Worm (Caenorhabditis elegans) whole organism, L1 larva: ENCODE measurements around the gene fat-7.

Experiments
- C04F5.9 ChIP-seq: sonication (generic microtip); optimal IDR thresholded peaks from 2 replicates; lab custom pipeline; 2016; ENCODE audit warnings: missing genetic modification characterization, missing compliant biosample characterization
- C34B4.2 ChIP-seq: sonication (generic microtip); optimal IDR thresholded peaks from 2 replicates; lab custom pipeline; 2017; ENCODE audit warnings: mild to moderate bottlenecking, missing genetic modification characterization, missing compliant biosample characterization
- F16B12.6 ChIP-seq: fragments of 150-350 bp; optimal IDR thresholded peaks from 2 replicates; lab custom pipeline; 2014; ENCODE audit warnings: missing biosample characterization, missing genetic modification characterization
- Y116A8C.19 ChIP-seq: sonication (generic microtip); optimal IDR thresholded peaks from 2 replicates; lab custom pipeline; 2016; ENCODE audit warnings: missing compliant biosample characterization, missing genetic modification characterization, borderline replicate concordance
- aha-1 ChIP-seq: fragments of 150-350 bp; optimal IDR thresholded peaks from 2 replicates; lab custom pipeline; 2014; ENCODE audit warnings: missing biosample characterization, missing genetic modification characterization
- alr-1 ChIP-seq: fragments of 200-800 bp; sonication (Bioruptor generic); optimal IDR thresholded peaks from 2 replicates; lab custom pipeline; 2018; ENCODE audit warnings: borderline replicate concordance, mild to moderate bottlenecking, missing genetic modification characterization, missing compliant biosample characterization
- aly-2 ChIP-seq: fragments of 150-350 bp; optimal IDR thresholded peaks from 2 replicates; lab custom pipeline; 2014; ENCODE audit warnings: missing biosample characterization, missing genetic modification characterization
- ama-1 ChIP-seq: fragments of 150-350 bp; optimal IDR thresholded peaks from 2 replicates; lab custom pipeline; 2014
- ceh-82 ChIP-seq, 3 experiments: fragments of 150-350 bp in 1 of 3; sonication (generic microtip) in 2 of 3; optimal IDR thresholded peaks; 2 replicates each; lab custom pipeline; 2014 to 2017; ENCODE audit warnings: missing biosample characterization in 3 of 3, missing genetic modification characterization in 3 of 3
- dpl-1 ChIP-seq, 3 experiments: fragments of 150-350 bp in 2 of 3; sonication (generic microtip) in 1 of 3; optimal IDR thresholded peaks; 2 replicates each; lab custom pipeline; 2014 to 2017; ENCODE audit warnings: missing biosample characterization in 3 of 3, missing genetic modification characterization in 3 of 3, missing genetic modification reagents in 3 of 3
- efl-1 ChIP-seq, 4 experiments: fragments of 150-350 bp; optimal IDR thresholded peaks in 3 of 4; peaks in 1 of 4; 1 replicate in 1 of 4; 2 replicates in 3 of 4; lab custom pipeline; 2014; ENCODE audit warnings: missing biosample characterization in 2 of 4, missing genetic modification characterization in 2 of 4, missing genetic modification reagents in 2 of 4
- egl-13 ChIP-seq: sonication (generic microtip); optimal IDR thresholded peaks from 2 replicates; lab custom pipeline; 2016; ENCODE audit warnings: missing genotype, missing genetic modification reagents, missing genetic modification characterization, missing compliant biosample characterization
- egl-27 ChIP-seq, 2 experiments: fragments of 150-350 bp in 1 of 2; sonication (generic microtip); optimal IDR thresholded peaks; 3 replicates each; lab custom pipeline; 2017 to 2018; ENCODE audit warnings: missing biosample characterization in 2 of 2, missing genetic modification characterization in 2 of 2, missing genetic modification reagents in 2 of 2
- elt-2 ChIP-seq: sonication (generic microtip); optimal IDR thresholded peaks from 2 replicates; lab custom pipeline; 2016; ENCODE audit warnings: missing genetic modification characterization, mild to moderate bottlenecking, inconsistent platforms, missing compliant biosample characterization, missing genetic modification reagents
- elt-3 ChIP-seq, 6 experiments: fragments of 150-350 bp in 1 of 6; sonication (generic microtip); optimal IDR thresholded peaks; 2 replicates each; lab custom pipeline; 2017 to 2018; ENCODE audit warnings: missing biosample characterization in 6 of 6, missing genetic modification characterization in 6 of 6, inconsistent platforms in 1 of 6
- ets-5 ChIP-seq: fragments of 200-800 bp; sonication (Bioruptor generic); IDR thresholded peaks from 2 replicates; pipeline ENCODE4 v1.3.6; 2022; ENCODE audit warnings: missing genetic modification characterization, missing compliant biosample characterization
- fkh-10 ChIP-seq: sonication (generic microtip); optimal IDR thresholded peaks from 2 replicates; lab custom pipeline; 2017; ENCODE audit warnings: missing biosample characterization, missing genetic modification reagents, missing genetic modification characterization
- fkh-4 ChIP-seq: sonication (generic microtip); optimal IDR thresholded peaks from 2 replicates; lab custom pipeline; 2016; ENCODE audit warnings: missing compliant biosample characterization, missing genetic modification characterization, borderline replicate concordance
- fos-1 ChIP-seq: fragments of 150-350 bp; optimal IDR thresholded peaks from 2 replicates; lab custom pipeline; 2014; ENCODE audit warnings: missing biosample characterization, missing genetic modification characterization
- hlh-4 ChIP-seq: sonication (generic microtip); optimal IDR thresholded peaks from 2 replicates; lab custom pipeline; 2016; ENCODE audit warnings: mild to moderate bottlenecking, missing genetic modification characterization, missing compliant biosample characterization
- hpl-2 ChIP-seq: fragments of 150-350 bp; optimal IDR thresholded peaks from 2 replicates; lab custom pipeline; 2014; ENCODE audit warnings: missing biosample characterization, missing genetic modification reagents, missing genetic modification characterization
- isw-1 ChIP-seq: fragments of 200-800 bp; sonication (Bioruptor generic); IDR thresholded peaks from 2 replicates; pipeline ENCODE4 v1.3.6; 2022; ENCODE audit warnings: missing genetic modification characterization, missing compliant biosample characterization
- lin-13 ChIP-seq: fragments of 150-350 bp; optimal IDR thresholded peaks from 2 replicates; lab custom pipeline; 2014; ENCODE audit warnings: missing biosample characterization, missing genetic modification reagents, missing genetic modification characterization
- lin-14 ChIP-seq: fragments of 200-800 bp; sonication (Bioruptor generic); optimal IDR thresholded peaks from 2 replicates; lab custom pipeline; 2018; ENCODE audit warnings: mild to moderate bottlenecking, missing genetic modification characterization, moderate library complexity, missing compliant biosample characterization
- lin-15B ChIP-seq: fragments of 150-350 bp; sonication (generic microtip); optimal IDR thresholded peaks from 3 replicates; lab custom pipeline; 2014; ENCODE audit warnings: missing biosample characterization, missing genetic modification characterization
- lin-35 ChIP-seq, 2 experiments: fragments of 150-350 bp; optimal IDR thresholded peaks; 2 replicates each; lab custom pipeline; 2014; ENCODE audit warnings: missing biosample characterization in 2 of 2, missing genetic modification characterization in 2 of 2, missing genetic modification reagents in 2 of 2
- lsy-2 ChIP-seq, 2 experiments: fragments of 150-350 bp; optimal IDR thresholded peaks; 2 replicates each; lab custom pipeline; 2014; ENCODE audit warnings: missing biosample characterization in 2 of 2, missing genetic modification characterization in 2 of 2
- mdl-1 ChIP-seq, 2 experiments: fragments of 150-350 bp; optimal IDR thresholded peaks; 2 replicates each; lab custom pipeline; 2014 to 2017; ENCODE audit warnings: missing biosample characterization in 2 of 2, missing genetic modification characterization in 2 of 2, inconsistent platforms in 1 of 2
- mef-2 ChIP-seq: fragments of 150-350 bp; optimal IDR thresholded peaks from 2 replicates; lab custom pipeline; 2014; ENCODE audit warnings: missing biosample characterization, missing genetic modification characterization
- nhr-11 ChIP-seq: fragments of 150-350 bp; optimal IDR thresholded peaks from 2 replicates; lab custom pipeline; 2014; ENCODE audit warnings: missing biosample characterization, missing genetic modification characterization
- nhr-47 ChIP-seq: sonication (generic microtip); optimal IDR thresholded peaks from 2 replicates; lab custom pipeline; 2016; ENCODE audit warnings: mild to moderate bottlenecking, missing genetic modification characterization, moderate library complexity, missing compliant biosample characterization
- nhr-85 ChIP-seq: sonication (generic microtip); peaks from one replicate; lab custom pipeline; 2016; ENCODE audit warnings: missing genetic modification characterization, inconsistent platforms, missing compliant biosample characterization
- nhr-90 ChIP-seq: sonication (generic microtip); optimal IDR thresholded peaks from 2 replicates; lab custom pipeline; 2016; ENCODE audit warnings: mild to moderate bottlenecking, missing genetic modification characterization, missing compliant biosample characterization; ENCODE audit not compliant: poor library complexity
- pax-3 ChIP-seq: fragments of 200-800 bp; sonication (Bioruptor generic); optimal IDR thresholded peaks from 2 replicates; lab custom pipeline; 2018; ENCODE audit warnings: mild to moderate bottlenecking, missing genetic modification characterization, moderate library complexity, missing compliant biosample characterization
- skn-1 ChIP-seq: fragments of 150-350 bp; optimal IDR thresholded peaks from 2 replicates; lab custom pipeline; 2014; ENCODE audit warnings: missing biosample characterization, missing genetic modification characterization
- snu-23 ChIP-seq: sonication (generic microtip); optimal IDR thresholded peaks from 2 replicates; lab custom pipeline; 2016; ENCODE audit warnings: missing genetic modification characterization, missing compliant biosample characterization
- sptf-1 ChIP-seq: fragments of 150-350 bp; optimal IDR thresholded peaks from 2 replicates; lab custom pipeline; 2014; ENCODE audit warnings: missing biosample characterization, missing genetic modification characterization
- sup-37 ChIP-seq: fragments of 200-800 bp; sonication (Bioruptor generic); optimal IDR thresholded peaks from 2 replicates; lab custom pipeline; 2018; ENCODE audit warnings: mild to moderate bottlenecking, missing genetic modification characterization, missing compliant biosample characterization
- swsn-7 ChIP-seq: sonication (generic microtip); optimal IDR thresholded peaks from 2 replicates; lab custom pipeline; 2016; ENCODE audit warnings: missing genetic modification characterization, missing compliant biosample characterization
- tlp-1 ChIP-seq: fragments of 150-350 bp; optimal IDR thresholded peaks from 2 replicates; lab custom pipeline; 2014; ENCODE audit warnings: missing biosample characterization, missing genetic modification characterization
- unc-130 ChIP-seq: fragments of 150-350 bp; optimal IDR thresholded peaks from 2 replicates; lab custom pipeline; 2017; ENCODE audit warnings: missing biosample characterization, missing genetic modification characterization, inconsistent platforms
- unc-30 ChIP-seq: sonication (generic microtip); optimal IDR thresholded peaks from 2 replicates; lab custom pipeline; 2017; ENCODE audit warnings: missing biosample characterization, missing genetic modification characterization
- unc-86 ChIP-seq: sonication (generic microtip); optimal IDR thresholded peaks from 2 replicates; lab custom pipeline; 2016; ENCODE audit warnings: missing genetic modification characterization, missing compliant biosample characterization
- unc-98 ChIP-seq: fragments of 200-800 bp; sonication (Bioruptor generic); IDR thresholded peaks from 2 replicates; pipeline ENCODE4 v1.3.6; 2022; ENCODE audit warnings: missing genetic modification characterization, missing compliant biosample characterization
- zip-4 ChIP-seq: fragments of 200-800 bp; sonication (Bioruptor generic); optimal IDR thresholded peaks from 2 replicates; lab custom pipeline; 2018; ENCODE audit warnings: mild to moderate bottlenecking, missing genetic modification characterization, moderate library complexity, missing compliant biosample characterization
- ztf-11 ChIP-seq, 2 experiments: sonication (generic microtip); optimal IDR thresholded peaks; 2 replicates each; lab custom pipeline; 2016 to 2017; ENCODE audit warnings: missing genetic modification characterization in 2 of 2, missing biosample characterization in 1 of 2, missing compliant biosample characterization in 1 of 2
- ztf-4 ChIP-seq: fragments of 150-350 bp; optimal IDR thresholded peaks from 2 replicates; lab custom pipeline; 2014; ENCODE audit warnings: missing biosample characterization, missing genetic modification characterization

fat-7 gene

DNA sequence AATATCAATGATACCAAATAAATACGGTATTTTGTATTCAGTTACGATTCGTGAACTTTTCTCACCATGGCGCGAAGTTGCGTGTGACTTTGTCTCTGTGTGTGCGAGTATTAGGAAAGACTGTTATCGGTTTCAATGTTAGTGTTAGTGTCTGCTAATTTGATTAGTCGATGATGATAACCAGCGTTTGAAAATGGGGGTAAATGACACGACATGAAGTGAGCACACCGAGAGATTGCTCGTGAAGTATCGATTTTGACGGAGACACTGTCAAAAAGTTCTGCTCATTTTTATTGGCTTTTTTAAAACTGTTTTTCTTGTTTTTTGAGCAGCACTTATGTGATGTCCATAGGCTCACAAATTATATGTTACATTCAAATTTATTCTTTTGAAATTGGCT lies 45.5 kb upstream of the fat-7 start (continued):
- TF ChIP-seq snu-23 (peak; percentile 9), ets-5 (GFP tag; lab: Robert Waterston, UW) (no peak), lin-13 (GFP tag; lab: Kevin White, UChicago) (no peak), elt-2 (tag; lab: Kevin White, UChicago) (peak; percentile 66), fkh-4 (no peak), zip-4 (GFP tag; lab: Kevin White, UChicago) (no peak), nhr-90 (tag; lab: Kevin White, UChicago) (peak; percentile 13), C34B4.2 (tag; lab: Kevin White, UChicago) (no peak)
- TF ChIP-seq, all 84 proteins: peak for 11

DNA sequence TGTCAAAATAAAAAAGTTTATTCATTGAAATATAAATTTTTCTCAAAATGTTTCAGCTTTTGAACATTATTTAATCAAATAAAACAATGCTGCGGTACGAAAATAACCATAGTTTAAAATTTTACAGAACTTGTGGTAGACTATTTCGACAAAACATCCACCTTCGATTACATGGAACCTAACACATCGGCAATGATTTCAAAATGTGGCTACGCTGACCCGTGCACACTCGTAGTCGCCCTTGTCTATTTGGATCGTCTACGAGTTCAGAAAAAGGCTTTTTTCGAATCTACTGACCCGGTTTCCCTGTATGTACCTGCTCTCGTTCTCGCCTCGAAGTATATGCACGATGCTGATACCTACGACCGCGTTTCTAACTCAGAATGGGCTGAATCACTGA lies 44.1 kb upstream of the fat-7 start:
- TF ChIP-seq dpl-1 (GFP tag; optimal IDR thresholded peaks at IDR 0.05; lab: Kevin White, UChicago) (no peak), skn-1 (no peak), fkh-10 (GFP tag; lab: Kevin White, UChicago) (no peak), hlh-4 (tag; lab: Kevin White, UChicago) (no peak), pax-3 (tag; lab: Kevin White, UChicago) (no peak), ama-1 (lab: Kevin White, UChicago) (no peak), efl-1 (optimal IDR thresholded peaks at IDR 0.05; lab: Kevin White, UChicago) (no peak), efl-1 (GFP tag; optimal IDR thresholded peaks at IDR 0.05 in 1 of 2; lab: Kevin White, UChicago) (no peak), C04F5.9 (tag; lab: Kevin White, UChicago) (no peak), lin-15B (tag; lab: Kevin White, UChicago) (no peak), lsy-2 (tag; optimal IDR thresholded peaks at IDR 0.05; lab: Kevin White, UChicago) (no peak), mdl-1 (tag; optimal IDR thresholded peaks at IDR 0.05; lab: Kevin White, UChicago) (no peak), sptf-1 (tag; lab: Kevin White, UChicago) (no peak), fkh-4 (no peak), nhr-85 (tag; lab: Kevin White, UChicago) (no peak), unc-130 (tag; lab: Kevin White, UChicago) (no peak), unc-30 (tag; lab: Kevin White, UChicago) (no peak), elt-3 (tag; optimal IDR thresholded peaks at IDR 0.05; lab: Kevin White, UChicago) (no peak), Y116A8C.19 (tag; lab: Kevin White, UChicago) (no peak), egl-27 (tag; optimal IDR thresholded peaks at IDR 0.05; lab: Kevin White, UChicago) (no peak), fos-1 (no peak)

DNA sequence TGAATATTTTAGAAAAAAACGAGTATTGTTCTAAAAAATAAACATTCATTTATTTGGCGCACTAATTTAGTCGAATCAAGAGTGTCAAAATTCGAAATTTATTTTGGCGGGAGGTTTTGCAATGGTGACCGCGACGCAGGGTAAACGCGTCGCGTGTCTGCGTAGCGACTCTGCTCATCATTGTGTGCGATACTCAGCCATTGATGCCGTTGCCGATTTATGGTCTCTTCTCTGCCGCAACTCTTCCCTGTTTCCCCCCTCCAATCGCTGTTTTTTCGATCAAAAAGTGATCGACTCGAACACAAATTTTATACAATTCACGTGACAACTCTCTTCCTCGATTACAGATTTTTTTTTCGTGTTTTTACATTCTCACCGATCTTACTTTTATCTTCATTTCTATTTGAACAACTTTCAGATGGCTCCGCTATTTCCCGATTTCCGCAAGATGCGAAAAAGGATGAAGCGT lies 43.6 kb upstream of the fat-7 start, which contains the start of gene F09G2.2:
Gene F09G2.2, plus strand, starts transcription at position 419 of the 469 bp plus-strand sequence.
- peak; percentile 92 to 94 (median 93) for TF ChIP-seq ceh-82 (tag; optimal IDR thresholded peaks at IDR 0.05; lab: Kevin White, UChicago)
- peak; percentile 92 for TF ChIP-seq nhr-90 (tag; lab: Kevin White, UChicago)
- TF ChIP-seq ztf-11 (tag; optimal IDR thresholded peaks at IDR 0.05; lab: Kevin White, UChicago) = peak in 1 of 2 experiments; percentile 75
- TF ChIP-seq nhr-47 (tag; lab: Kevin White, UChicago) = peak; percentile 91
- peak; percentile 83 for TF ChIP-seq fos-1
- TF ChIP-seq lin-14 (GFP tag; lab: Kevin White, UChicago) = peak; percentile 91
- TF ChIP-seq F16B12.6 (tag; lab: Kevin White, UChicago) = peak; percentile 62
- peak; percentile 69 for TF ChIP-seq ztf-4 (tag; lab: Kevin White, UChicago)
- TF ChIP-seq tlp-1 (tag; lab: Kevin White, UChicago) = no peak
- TF ChIP-seq elt-3 (tag; optimal IDR thresholded peaks at IDR 0.05; lab: Kevin White, UChicago) = peak in 4 of 6 experiments; percentile 14 to 93 (median 68)
- no peak for TF ChIP-seq alr-1 (tag; lab: Kevin White, UChicago)
- peak; percentile 66; the same call in 1 of the 2 replicates for TF ChIP-seq unc-98 (GFP tag; lab: Robert Waterston, UW)
- TF ChIP-seq skn-1 = peak; percentile 92
- TF ChIP-seq unc-86 (tag; lab: Kevin White, UChicago) = peak; percentile 83
- TF ChIP-seq hlh-4 (tag; lab: Kevin White, UChicago) = no peak
- peak; percentile 46 for TF ChIP-seq aly-2 (tag; lab: Kevin White, UChicago)
- TF ChIP-seq isw-1 (GFP tag; lab: Robert Waterston, UW) = peak; percentile 88
- TF ChIP-seq nhr-11 (tag; lab: Kevin White, UChicago) = peak; percentile 10
- TF ChIP-seq sup-37 (GFP tag; lab: Kevin White, UChicago) = peak; percentile 30
- peak; percentile 96 for TF ChIP-seq nhr-85 (tag; lab: Kevin White, UChicago)
- TF ChIP-seq lin-35 (GFP tag; optimal IDR thresholded peaks at IDR 0.05; lab: Kevin White, UChicago) = peak; percentile 96 to 97
- TF ChIP-seq dpl-1 (GFP tag; optimal IDR thresholded peaks at IDR 0.05; lab: Kevin White, UChicago) = peak; percentile 92 to 93 (median 92)
- TF ChIP-seq mef-2 (tag; lab: Kevin White, UChicago) = peak; percentile 62
- no peak for TF ChIP-seq aha-1 (tag; lab: Kevin White, UChicago)
- peak; percentile 90 for TF ChIP-seq lin-13 (GFP tag; lab: Kevin White, UChicago)
- TF ChIP-seq swsn-7 (tag; lab: Kevin White, UChicago) = peak; percentile 93
- TF ChIP-seq hpl-2 (GFP tag; lab: Kevin White, UChicago) = peak; percentile 52
- peak; percentile 74 for TF ChIP-seq egl-13 (tag; lab: Kevin White, UChicago)
- TF ChIP-seq snu-23 = peak; percentile 96
- TF ChIP-seq ama-1 (lab: Kevin White, UChicago) = peak; percentile 63
- TF ChIP-seq pax-3 (tag; lab: Kevin White, UChicago) = peak; percentile 60
